Fruit fly (Drosophila melanogaster) whole organism, embryonic: ENCODE results near the gene Dpm1.

Source experiments
- CG4424 ChIP-seq: fragments of 200-800 bp; sonication (Bioruptor generic); optimal IDR thresholded peaks from 3 replicates; lab custom pipeline; 2016; ENCODE audit warnings: missing biosample characterization, missing genetic modification characterization
- Gug ChIP-seq: fragments of 200-800 bp; sonication (Bioruptor generic); IDR thresholded peaks from 4 replicates; pipeline ENCODE4 v1.3.6; 2022; ENCODE audit warnings: missing biosample characterization, missing genetic modification characterization
- ems ChIP-seq: fragments of 200-800 bp; sonication (Bioruptor generic); optimal IDR thresholded peaks from 3 replicates; lab custom pipeline; 2016; ENCODE audit warnings: missing biosample characterization, missing genetic modification characterization
- lbe ChIP-seq: fragments of 200-800 bp; sonication (Bioruptor generic); optimal IDR thresholded peaks from 2 replicates; lab custom pipeline; 2016; ENCODE audit warnings: missing biosample characterization, mild to moderate bottlenecking, missing genetic modification characterization
- tll ChIP-seq, 2 experiments: fragments of 200-800 bp in 1 of 2; fragments of >200 bp in 1 of 2; sonication (Bioruptor generic) in 1 of 2; optimal IDR thresholded peaks; 2 replicates each; lab custom pipeline; 2017 to 2019; ENCODE audit warnings: missing biosample characterization in 2 of 2, missing genetic modification characterization in 2 of 2, mild to moderate bottlenecking in 1 of 2, moderate library complexity in 1 of 2

DNA sequence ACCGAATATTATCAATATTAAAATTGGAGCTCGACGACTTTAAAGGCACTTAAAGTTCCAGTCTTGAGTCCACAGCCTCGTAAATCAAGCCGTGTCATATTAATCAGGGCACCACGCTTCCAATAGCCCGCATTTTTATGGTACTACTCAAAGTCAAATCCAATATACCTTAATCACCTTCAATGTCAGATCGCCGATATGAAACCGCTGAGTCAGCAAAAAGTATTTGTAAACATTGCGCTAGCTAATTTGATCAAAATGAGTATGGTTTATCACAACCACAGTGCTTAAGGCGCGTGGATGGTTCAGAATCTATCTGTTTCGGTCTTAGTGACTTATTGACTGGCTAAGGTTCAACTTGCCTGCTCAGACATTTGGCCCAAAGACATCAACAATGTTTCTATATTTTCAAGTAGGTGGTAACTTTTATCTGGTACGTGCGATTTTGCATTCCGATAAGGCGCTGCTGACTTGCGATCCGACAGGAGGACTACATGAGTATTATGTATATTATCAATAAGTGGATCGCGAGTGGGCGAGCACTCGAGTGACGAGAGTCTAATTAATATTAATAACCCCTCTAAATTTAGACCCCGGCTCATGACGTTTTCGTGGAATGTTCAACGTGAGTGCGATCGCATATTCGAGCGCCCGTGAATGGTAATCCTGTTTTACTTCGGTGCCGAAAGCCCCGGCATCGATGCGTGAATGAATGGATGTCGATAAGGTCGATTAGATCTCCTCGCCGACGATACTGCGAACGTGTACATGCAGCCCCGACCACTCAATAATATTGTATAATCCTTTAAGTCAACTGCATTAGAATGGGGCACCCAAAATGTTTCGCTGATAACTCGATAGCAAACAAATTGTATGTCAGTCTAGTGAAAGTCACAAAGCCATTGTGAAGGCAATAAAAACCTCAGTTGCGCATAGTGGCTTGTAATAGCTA is 37.1 kb upstream of the Dpm1 start, which contains the start of gene CG13078:
- TF ChIP-seq Gug (GFP tag; lab: Robert Waterston, UW), result no peak
- no peak for TF ChIP-seq tll (GFP tag; optimal IDR thresholded peaks at IDR 0.05; lab: Kevin White, UChicago)
- TF ChIP-seq ems (GFP tag; lab: Kevin White, UChicago), result no peak
- TF ChIP-seq CG4424, result no peak
- no peak for TF ChIP-seq lbe (GFP tag; lab: Kevin White, UChicago)
